Fruit fly (Drosophila melanogaster) Kc167 (cell line): ENCODE results near the gene Ect3.
"Not testable (repeated sequence)": the region's sequence is repeated elsewhere in the genome, so short reads cannot be mapped to it uniquely, and the experiment has no call there.

Experiments used
- Sin3A ChIP-seq: fragments of >200 bp; optimal IDR thresholded peaks from 2 replicates; lab custom pipeline; 2018; ENCODE audit warnings: missing external identifiers
- psq ChIP-seq: fragments of >200 bp; optimal IDR thresholded peaks from 2 replicates; lab custom pipeline; 2017; ENCODE audit warnings: missing external identifiers
- ttk ChIP-seq: sonication (Bioruptor generic); optimal IDR thresholded peaks from 2 replicates; lab custom pipeline; 2017; ENCODE audit warnings: missing external identifiers

dm6 chr3R:11956444-11956843 is 42.6 kb upstream of the Ect3 start, which contains the start of gene Hsp70Aa:
- not testable (repeated sequence) for TF ChIP-seq Sin3A, psq, ttk (lab: Kevin White, UChicago)
